Fruit fly (Drosophila melanogaster) whole organism, embryonic: Measurements from ENCODE around the gene Prdm13.

Experiments
- BEAF-32 ChIP-seq: fragments of 200-800 bp; sonication (Bioruptor generic); optimal IDR thresholded peaks from 3 replicates; lab custom pipeline; 2017; ENCODE audit warnings: missing biosample characterization, missing genetic modification characterization, mild to moderate bottlenecking, moderate library complexity, missing genetic modification reagents
- CG11247 ChIP-seq: fragments of 200-800 bp; sonication (Bioruptor generic); IDR thresholded peaks from 2 replicates; pipeline ENCODE4 v1.3.6; 2022; ENCODE audit warnings: missing biosample characterization, missing genetic modification characterization
- CG11456 ChIP-seq: fragments of 200-800 bp; sonication (Bioruptor generic); IDR thresholded peaks from 3 replicates; pipeline ENCODE4 v1.3.6; 2022; ENCODE audit warnings: missing biosample characterization, missing genetic modification characterization
- CG12104 ChIP-seq: fragments of 200-800 bp; sonication (Bioruptor generic); optimal IDR thresholded peaks from 3 replicates; lab custom pipeline; 2016; ENCODE audit warnings: missing biosample characterization, missing genetic modification characterization
- CG12155 ChIP-seq: fragments of 200-800 bp; sonication (Bioruptor generic); optimal IDR thresholded peaks from 3 replicates; lab custom pipeline; 2016; ENCODE audit warnings: missing biosample characterization, missing genetic modification characterization
- CG17328 ChIP-seq: fragments of 200-800 bp; sonication (Bioruptor generic); IDR thresholded peaks from 2 replicates; pipeline ENCODE4 v1.3.6; 2022; ENCODE audit warnings: missing biosample characterization, missing genetic modification characterization
- CG17385 ChIP-seq: fragments of 200-800 bp; sonication (Bioruptor generic); optimal IDR thresholded peaks from 3 replicates; lab custom pipeline; 2018; ENCODE audit warnings: missing biosample characterization, mild to moderate bottlenecking, missing genetic modification characterization
- CG18011 ChIP-seq: fragments of 200-800 bp; sonication (Bioruptor generic); optimal IDR thresholded peaks from 2 replicates; lab custom pipeline; 2017; ENCODE audit warnings: missing biosample characterization, missing genetic modification characterization, mild to moderate bottlenecking, moderate library complexity, missing genotype
- CG18599 ChIP-seq: fragments of 200-800 bp; sonication (Bioruptor generic); optimal IDR thresholded peaks from 3 replicates; lab custom pipeline; 2017; ENCODE audit warnings: missing biosample characterization, missing genetic modification characterization, mild to moderate bottlenecking, moderate library complexity, missing genetic modification reagents
- CG18619 ChIP-seq: fragments of 200-800 bp; sonication (Bioruptor generic); optimal IDR thresholded peaks from 3 replicates; lab custom pipeline; 2017; ENCODE audit warnings: missing biosample characterization, mild to moderate bottlenecking, missing genetic modification characterization
- CG2129 ChIP-seq: fragments of 200-800 bp; sonication (Bioruptor generic); IDR thresholded peaks from 2 replicates; pipeline ENCODE4 v1.3.6; 2022; ENCODE audit warnings: missing biosample characterization, missing genetic modification characterization; ENCODE audit not compliant: partially characterized antibody
- CG2199 ChIP-seq: fragments of 200-800 bp; sonication (Bioruptor generic); IDR thresholded peaks from 3 replicates; pipeline ENCODE4 v1.3.6; 2022; ENCODE audit warnings: missing biosample characterization, missing genetic modification characterization
- CG30403 ChIP-seq: fragments of 200-800 bp; sonication (Bioruptor generic); optimal IDR thresholded peaks from 3 replicates; lab custom pipeline; 2016; ENCODE audit warnings: missing biosample characterization, missing genetic modification characterization
- CG4707 ChIP-seq: fragments of 200-800 bp; sonication (Bioruptor generic); optimal IDR thresholded peaks from 2 replicates; lab custom pipeline; 2018; ENCODE audit warnings: missing biosample characterization, mild to moderate bottlenecking, missing genetic modification characterization, moderate library complexity
- CG6175 ChIP-seq: fragments of 200-800 bp; sonication (Bioruptor generic); IDR thresholded peaks from 3 replicates; pipeline ENCODE4 v1.3.6; 2022; ENCODE audit warnings: missing biosample characterization, missing genetic modification characterization
- CG7987 ChIP-seq: fragments of 200-800 bp; sonication (Bioruptor generic); optimal IDR thresholded peaks from 2 replicates; lab custom pipeline; 2018; ENCODE audit warnings: missing biosample characterization, mild to moderate bottlenecking, missing genetic modification characterization, moderate library complexity
- CG9609 ChIP-seq: fragments of 200-800 bp; sonication (Bioruptor generic); optimal IDR thresholded peaks from 3 replicates; lab custom pipeline; 2016; ENCODE audit warnings: missing biosample characterization, missing genetic modification characterization
- CTCF ChIP-seq: fragments of 200-800 bp; sonication (Bioruptor generic); optimal IDR thresholded peaks from 2 replicates; lab custom pipeline; 2017; ENCODE audit warnings: missing biosample characterization, mild to moderate bottlenecking, missing genetic modification characterization, moderate library complexity
- Camta ChIP-seq: fragments of 200-800 bp; sonication (Bioruptor generic); optimal IDR thresholded peaks from 2 replicates; lab custom pipeline; 2016; ENCODE audit warnings: missing biosample characterization, missing genetic modification characterization
- Doc2 ChIP-seq: fragments of 200-800 bp; sonication (Bioruptor generic); IDR thresholded peaks from 2 replicates; pipeline ENCODE4 v1.3.6; 2022; ENCODE audit warnings: missing biosample characterization, missing genetic modification characterization
- E2f2 ChIP-seq: fragments of 200-800 bp; sonication (Bioruptor generic); IDR thresholded peaks from 2 replicates; pipeline ENCODE4 v1.3.6; 2022; ENCODE audit warnings: missing biosample characterization, missing genetic modification characterization
- H15 ChIP-seq: fragments of 200-800 bp; sonication (Bioruptor generic); IDR thresholded peaks from 3 replicates; pipeline ENCODE4 v1.3.6; 2022; ENCODE audit warnings: missing biosample characterization, missing genetic modification characterization
- MBD-R2 ChIP-seq: fragments of 200-800 bp; sonication (Bioruptor generic); IDR thresholded peaks from 2 replicates; pipeline ENCODE4 v1.3.6; 2022; ENCODE audit warnings: missing biosample characterization, missing genetic modification characterization
- Meics ChIP-seq: fragments of 200-800 bp; sonication (Bioruptor generic); optimal IDR thresholded peaks from 2 replicates; lab custom pipeline; 2017; ENCODE audit warnings: missing biosample characterization, mild to moderate bottlenecking, missing genetic modification characterization
- Mrtf ChIP-seq: fragments of 200-800 bp; sonication (Bioruptor generic); IDR thresholded peaks from 3 replicates; pipeline ENCODE4 v1.3.6; 2022; ENCODE audit warnings: missing biosample characterization, missing genetic modification characterization
- NFAT ChIP-seq: fragments of 200-800 bp; sonication (Bioruptor generic); IDR thresholded peaks from 2 replicates; pipeline ENCODE4 v1.3.6; 2022; ENCODE audit warnings: missing biosample characterization, missing genetic modification characterization
- Poxn ChIP-seq: fragments of 200-800 bp; sonication (Bioruptor generic); IDR thresholded peaks from 2 replicates; pipeline ENCODE4 v1.3.6; 2022; ENCODE audit warnings: missing biosample characterization, missing genetic modification characterization
- Ptx1 ChIP-seq: fragments of 200-800 bp; sonication (Bioruptor generic); IDR thresholded peaks from 2 replicates; pipeline ENCODE4 v1.3.6; 2022; ENCODE audit warnings: missing biosample characterization, missing genetic modification characterization
- Sry-β ChIP-seq: fragments of 200-800 bp; sonication (Bioruptor generic); optimal IDR thresholded peaks from 2 replicates; lab custom pipeline; 2018; ENCODE audit warnings: missing biosample characterization, mild to moderate bottlenecking, missing genetic modification characterization, moderate library complexity
- ato ChIP-seq: fragments of 200-800 bp; sonication (Bioruptor generic); IDR thresholded peaks from 2 replicates; pipeline ENCODE4 v1.3.6; 2022; ENCODE audit warnings: missing biosample characterization, missing genetic modification characterization; ENCODE audit not compliant: partially characterized antibody
- bsh ChIP-seq, 2 experiments: fragments of 200-800 bp; sonication (Bioruptor generic); optimal IDR thresholded peaks; 2 replicates each; lab custom pipeline; 2017 to 2018; ENCODE audit warnings: mild to moderate bottlenecking in 2 of 2, missing biosample characterization in 2 of 2, missing genetic modification characterization in 2 of 2, moderate library complexity in 1 of 2
- caup ChIP-seq: fragments of 200-800 bp; sonication (Bioruptor generic); optimal IDR thresholded peaks from 3 replicates; lab custom pipeline; 2017; ENCODE audit warnings: missing biosample characterization, mild to moderate bottlenecking, missing genetic modification characterization, moderate library complexity; ENCODE audit not compliant: severe bottlenecking
- dan ChIP-seq: fragments of 200-800 bp; sonication (Bioruptor generic); IDR thresholded peaks from 2 replicates; pipeline ENCODE4 v1.3.6; 2022; ENCODE audit warnings: missing biosample characterization, missing genetic modification characterization
- dpn ChIP-seq, 2 experiments: fragments of 200-800 bp; sonication (Bioruptor generic); optimal IDR thresholded peaks; 3 replicates each; lab custom pipeline; 2016; ENCODE audit warnings: missing biosample characterization in 2 of 2, missing genetic modification characterization in 2 of 2
- fru ChIP-seq: fragments of >200 bp; optimal IDR thresholded peaks from 2 replicates; lab custom pipeline; 2017
- fu2 ChIP-seq: fragments of 200-800 bp; sonication (Bioruptor generic); optimal IDR thresholded peaks from 2 replicates; lab custom pipeline; 2016; ENCODE audit warnings: missing biosample characterization, missing genetic modification characterization
- inv ChIP-seq: fragments of 200-800 bp; sonication (Bioruptor generic); IDR thresholded peaks from 2 replicates; pipeline ENCODE4 v1.3.6; 2022; ENCODE audit warnings: missing biosample characterization, missing genetic modification characterization; ENCODE audit not compliant: partially characterized antibody
- jing ChIP-seq: fragments of 200-800 bp; sonication (Bioruptor generic); optimal IDR thresholded peaks from 2 replicates; lab custom pipeline; 2018; ENCODE audit warnings: missing biosample characterization, mild to moderate bottlenecking, missing genetic modification characterization
- kay ChIP-seq: fragments of 200-800 bp; sonication (Bioruptor generic); optimal IDR thresholded peaks from 2 replicates; lab custom pipeline; 2016; ENCODE audit warnings: missing biosample characterization, missing genetic modification characterization
- lbe ChIP-seq: fragments of 200-800 bp; sonication (Bioruptor generic); optimal IDR thresholded peaks from 2 replicates; lab custom pipeline; 2016; ENCODE audit warnings: missing biosample characterization, mild to moderate bottlenecking, missing genetic modification characterization
- lov ChIP-seq, 2 experiments: fragments of 200-800 bp in 1 of 2; fragments of >200 bp in 1 of 2; sonication (Bioruptor generic) in 1 of 2; IDR thresholded peaks in 1 of 2; optimal IDR thresholded peaks in 1 of 2; 2 replicates in 1 of 2; 3 replicates in 1 of 2; pipeline versions ENCODE4 v1.3.6 to Lab custom; 2017 to 2022; ENCODE audit warnings: missing biosample characterization in 1 of 2, missing genetic modification characterization in 1 of 2
- org-1 ChIP-seq: fragments of 200-800 bp; sonication (Bioruptor generic); optimal IDR thresholded peaks from 2 replicates; lab custom pipeline; 2017; ENCODE audit warnings: missing biosample characterization, missing genetic modification characterization
- pb ChIP-seq: fragments of 200-800 bp; sonication (Bioruptor generic); optimal IDR thresholded peaks from 3 replicates; lab custom pipeline; 2016; ENCODE audit warnings: missing biosample characterization, missing genetic modification characterization
- stc ChIP-seq: fragments of 200-800 bp; sonication (Bioruptor generic); IDR thresholded peaks from 2 replicates; pipeline ENCODE4 v1.3.6; 2022; ENCODE audit warnings: missing biosample characterization, missing genetic modification characterization
- tap ChIP-seq: fragments of 200-800 bp; optimal IDR thresholded peaks from 3 replicates; lab custom pipeline; 2019; ENCODE audit warnings: missing biosample characterization, mild to moderate bottlenecking, missing genetic modification characterization, moderate library complexity
- tll ChIP-seq, 2 experiments: fragments of 200-800 bp in 1 of 2; fragments of >200 bp in 1 of 2; sonication (Bioruptor generic) in 1 of 2; optimal IDR thresholded peaks; 2 replicates each; lab custom pipeline; 2017 to 2019; ENCODE audit warnings: missing biosample characterization in 2 of 2, missing genetic modification characterization in 2 of 2, mild to moderate bottlenecking in 1 of 2, moderate library complexity in 1 of 2
- toy ChIP-seq: fragments of 200-800 bp; sonication (Bioruptor generic); IDR thresholded peaks from 2 replicates; pipeline ENCODE4 v1.3.6; 2022; ENCODE audit warnings: missing biosample characterization, missing genetic modification characterization
- trem ChIP-seq: fragments of 200-800 bp; optimal IDR thresholded peaks from 3 replicates; lab custom pipeline; 2019; ENCODE audit warnings: missing biosample characterization, mild to moderate bottlenecking, missing genetic modification characterization, moderate library complexity
- tup ChIP-seq: fragments of 200-800 bp; sonication (Bioruptor generic); optimal IDR thresholded peaks from 2 replicates; lab custom pipeline; 2016; ENCODE audit warnings: missing biosample characterization, mild to moderate bottlenecking, missing genetic modification characterization, moderate library complexity
- unpg ChIP-seq: fragments of 200-800 bp; sonication (Bioruptor generic); optimal IDR thresholded peaks from 3 replicates; lab custom pipeline; 2018; ENCODE audit warnings: missing biosample characterization, mild to moderate bottlenecking, missing genetic modification characterization, moderate library complexity
- wek ChIP-seq: fragments of 200-800 bp; sonication (Bioruptor generic); optimal IDR thresholded peaks from 3 replicates; lab custom pipeline; 2018; ENCODE audit warnings: missing biosample characterization, mild to moderate bottlenecking, missing genetic modification characterization, moderate library complexity

The Prdm13 gene

dm6 chr3L:6181776-6182175 lies 18.8 kb downstream of the Prdm13 start, which contains the start of gene CG10274 (continued):
- TF ChIP-seq Sry-β (GFP tag; lab: Kevin White, UChicago) (peak; percentile 100), CG18599 (GFP tag; lab: Kevin White, UChicago) (no peak), H15 (peak; percentile 47; the same call in 1 of the 3 replicates), lov (optimal IDR thresholded peaks at IDR 0.05; lab: Kevin White, UChicago) (no peak), lov (GFP tag; IDR thresholded peaks at IDR 0.05; lab: Robert Waterston, UW) (no peak), ato (GFP tag; lab: Robert Waterston, UW) (no peak), stc (GFP tag; lab: Robert Waterston, UW) (no peak), CG18011 (peak; percentile 59), CG12155 (GFP tag; lab: Kevin White, UChicago) (peak; percentile 90), CG2129 (GFP tag; lab: Robert Waterston, UW) (no peak), Camta (GFP tag; lab: Kevin White, UChicago) (peak; percentile 70), Poxn (GFP tag; lab: Robert Waterston, UW) (no peak), CG30403 (peak; percentile 90), MBD-R2 (peak; percentile 89), lbe (GFP tag; lab: Kevin White, UChicago) (no peak), CG7987 (peak; percentile 1), CG11456 (GFP tag; lab: Robert Waterston, UW) (no peak; the same call in 2 of the 3 replicates), CG4707 (no peak), CG2199 (GFP tag; lab: Robert Waterston, UW) (no peak), jing (GFP tag; lab: Kevin White, UChicago) (no peak), CG12104 (peak; percentile 51), tup (no peak), wek (no peak), CG17328 (peak; percentile 49; the same call in 1 of the 2 replicates), dpn (GFP tag; optimal IDR thresholded peaks at IDR 0.05; lab: Kevin White, UChicago) (peak; percentile 72 to 81), Doc2 (GFP tag; lab: Robert Waterston, UW) (no peak), Ptx1 (GFP tag; lab: Robert Waterston, UW) (peak; percentile 76), trem (tag; lab: Kevin White, UChicago) (peak; percentile 98), CTCF (GFP tag; lab: Kevin White, UChicago) (no peak), pb (GFP tag; lab: Kevin White, UChicago) (no peak), Meics (GFP tag; lab: Kevin White, UChicago) (no peak), fu2 (GFP tag; lab: Kevin White, UChicago) (peak; percentile 71), CG6175 (no peak), tll (GFP tag; optimal IDR thresholded peaks at IDR 0.05; lab: Kevin White, UChicago) (peak in 1 of 2 experiments; percentile 44), inv (no peak), CG18619 (GFP tag; lab: Kevin White, UChicago) (peak; percentile 77), fru (lab: Kevin White, UChicago) (no peak), BEAF-32 (GFP tag; lab: Kevin White, UChicago) (peak; percentile 36), org-1 (GFP tag; lab: Kevin White, UChicago) (peak; percentile 24), caup (GFP tag; lab: Kevin White, UChicago) (no peak), tap (tag; lab: Kevin White, UChicago) (no peak), CG11247 (GFP tag; lab: Robert Waterston, UW) (peak; percentile 59; the same call in 1 of the 2 replicates), NFAT (GFP tag; lab: Robert Waterston, UW) (peak; percentile 59; the same call in 1 of the 2 replicates), E2f2 (GFP tag; lab: Robert Waterston, UW) (peak; percentile 78), dan (GFP tag; lab: Robert Waterston, UW) (no peak), CG17385 (GFP tag; lab: Kevin White, UChicago) (no peak), CG9609 (GFP tag; lab: Kevin White, UChicago) (peak; percentile 67), bsh (GFP tag; optimal IDR thresholded peaks at IDR 0.05; lab: Kevin White, UChicago) (peak in 1 of 2 experiments; percentile 68), unpg (GFP tag; lab: Kevin White, UChicago) (no peak), Mrtf (no peak), kay (peak; percentile 67), toy (GFP tag; lab: Robert Waterston, UW) (no peak)
